Worm (Caenorhabditis elegans) whole organism, L3 larva: ENCODE measurements around the gene str-177.

Source experiments
- R02D3.7 ChIP-seq: fragments of 150-350 bp; optimal IDR thresholded peaks from 2 replicates; lab custom pipeline; 2014; ENCODE audit warnings: missing biosample characterization, missing genetic modification characterization
- ceh-82 ChIP-seq: fragments of 150-350 bp; optimal IDR thresholded peaks from 2 replicates; lab custom pipeline; 2014; ENCODE audit warnings: missing biosample characterization, missing genetic modification characterization
- fos-1 ChIP-seq: fragments of 150-350 bp; optimal IDR thresholded peaks from 2 replicates; lab custom pipeline; 2014; ENCODE audit warnings: missing biosample characterization, missing genetic modification characterization
- nhr-11 ChIP-seq: fragments of 150-350 bp; optimal IDR thresholded peaks from 2 replicates; lab custom pipeline; 2014; ENCODE audit warnings: missing biosample characterization, missing genetic modification characterization
- nhr-77 ChIP-seq: fragments of 150-350 bp; optimal IDR thresholded peaks from 2 replicates; lab custom pipeline; 2014; ENCODE audit warnings: missing biosample characterization, missing genetic modification characterization
- pha-4 ChIP-seq: fragments of 150-350 bp; optimal IDR thresholded peaks from 2 replicates; lab custom pipeline; 2014; ENCODE audit warnings: missing biosample characterization, missing genetic modification reagents, missing genetic modification characterization
- unc-39 ChIP-seq: sonication (generic microtip); optimal IDR thresholded peaks from 4 replicates; lab custom pipeline; 2017; ENCODE audit warnings: missing biosample characterization, missing genetic modification characterization

DNA sequence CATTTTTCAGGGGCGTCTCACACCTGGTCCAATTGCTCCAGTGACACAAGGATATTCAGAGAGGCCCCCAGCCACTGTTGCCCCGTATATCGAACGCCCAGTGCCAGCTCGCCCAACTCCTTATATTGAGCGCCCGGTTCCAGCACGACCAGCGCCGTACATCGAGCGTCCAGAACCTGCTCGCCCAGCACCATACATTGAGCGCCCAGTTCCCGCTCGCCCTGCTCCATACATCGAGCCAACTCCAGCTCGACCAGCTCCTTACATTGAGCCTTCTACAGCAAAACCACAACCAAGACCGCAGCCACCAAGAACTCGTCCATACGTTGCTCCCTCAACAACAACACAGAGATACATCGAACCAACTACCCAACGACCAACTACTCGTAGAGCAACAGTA is 24.0 kb upstream of the str-177 start:
- no peak for TF ChIP-seq nhr-77 (tag; lab: Kevin White, UChicago)
- TF ChIP-seq R02D3.7: no peak
- no peak for TF ChIP-seq fos-1 (tag; lab: Kevin White, UChicago)
- TF ChIP-seq ceh-82 (tag; lab: Kevin White, UChicago): no peak
- no peak for TF ChIP-seq nhr-11 (tag; lab: Kevin White, UChicago)
- no peak for TF ChIP-seq pha-4
- TF ChIP-seq unc-39 (tag; lab: Kevin White, UChicago): no peak
